Worm (Caenorhabditis elegans) whole organism, young adult: ENCODE results near the gene ugt-15.

ENCODE experiments used
- B0019.2 ChIP-seq: fragments of 200-800 bp; sonication (Bioruptor generic); conservative IDR thresholded peaks from 2 replicates; pipeline ENCODE4 v1.3.6; 2022; ENCODE audit warnings: missing genetic modification reagents, missing genetic modification characterization, missing compliant biosample characterization
- C06A6.2 ChIP-seq: fragments of 200-800 bp; sonication (Bioruptor generic); conservative IDR thresholded peaks from 2 replicates; pipeline ENCODE4 v1.3.6; 2022; ENCODE audit warnings: missing genetic modification characterization, missing compliant biosample characterization
- F33H1.4 ChIP-seq: fragments of 200-800 bp; sonication (Bioruptor generic); IDR thresholded peaks from 2 replicates; pipeline ENCODE4 v1.3.6; 2022; ENCODE audit warnings: missing genetic modification reagents, missing genetic modification characterization, missing compliant biosample characterization
- K11D2.4 ChIP-seq: fragments of 200-800 bp; sonication (Bioruptor generic); IDR thresholded peaks from 2 replicates; pipeline ENCODE4 v1.3.6; 2022; ENCODE audit warnings: missing genetic modification reagents, missing genetic modification characterization, missing compliant biosample characterization
- K12H6.12 ChIP-seq: fragments of 200-800 bp; sonication (Bioruptor generic); optimal IDR thresholded peaks from 2 replicates; lab custom pipeline; 2018; ENCODE audit warnings: mild to moderate bottlenecking, missing genetic modification characterization, missing compliant biosample characterization
- Y53F4B.3 ChIP-seq: fragments of 200-800 bp; sonication (Bioruptor generic); IDR thresholded peaks from 2 replicates; pipeline ENCODE4 v1.3.6; 2022; ENCODE audit warnings: missing genetic modification reagents, missing genetic modification characterization, missing compliant biosample characterization
- Y67H2A.10 ChIP-seq: fragments of 200-800 bp; sonication (Bioruptor generic); conservative IDR thresholded peaks from 2 replicates; pipeline ENCODE4 v1.3.6; 2022; ENCODE audit warnings: missing genetic modification reagents, missing genetic modification characterization, missing compliant biosample characterization
- akir-1 ChIP-seq: fragments of 200-800 bp; sonication (Bioruptor generic); optimal IDR thresholded peaks from 2 replicates; lab custom pipeline; 2018; ENCODE audit warnings: mild to moderate bottlenecking, missing genetic modification characterization, moderate library complexity, missing compliant biosample characterization
- ama-1 ChIP-seq, 3 experiments: fragments of 150-350 bp in 1 of 3; sonication (generic microtip) in 2 of 3; optimal IDR thresholded peaks; 2 replicates each; lab custom pipeline; 2014 to 2018; ENCODE audit warnings: missing biosample characterization in 2 of 3, missing genetic modification characterization in 2 of 3, missing genetic modification reagents in 2 of 3
- atf-7 ChIP-seq: sonication (generic microtip); optimal IDR thresholded peaks from 2 replicates; lab custom pipeline; 2017; ENCODE audit warnings: mild to moderate bottlenecking, missing genetic modification characterization, missing compliant biosample characterization
- bed-1 ChIP-seq: fragments of 200-800 bp; sonication (Bioruptor generic); IDR thresholded peaks from 2 replicates; pipeline ENCODE4 v1.3.6; 2022; ENCODE audit warnings: missing genetic modification reagents, missing genetic modification characterization, missing compliant biosample characterization
- cebp-1 ChIP-seq, 2 experiments: fragments of 200-800 bp in 1 of 2; sonication (Bioruptor generic) in 1 of 2; sonication (generic microtip) in 1 of 2; IDR thresholded peaks in 1 of 2; optimal IDR thresholded peaks in 1 of 2; 2 replicates each; pipeline versions ENCODE4 v1.3.6 to Lab custom; 2017 to 2022; ENCODE audit warnings: missing compliant biosample characterization in 2 of 2, missing genetic modification characterization in 2 of 2, mild to moderate bottlenecking in 1 of 2, missing genetic modification reagents in 1 of 2, moderate library complexity in 1 of 2
- ceh-79 ChIP-seq: sonication (generic microtip); optimal IDR thresholded peaks from 2 replicates; lab custom pipeline; 2017; ENCODE audit warnings: mild to moderate bottlenecking, missing genetic modification characterization, missing compliant biosample characterization
- ceh-91 ChIP-seq: fragments of 200-800 bp; sonication (Bioruptor generic); IDR thresholded peaks from 2 replicates; pipeline ENCODE4 v1.3.6; 2022; ENCODE audit warnings: missing genetic modification reagents, missing genetic modification characterization, missing compliant biosample characterization
- dox-1 ChIP-seq: fragments of 200-800 bp; sonication (Bioruptor generic); IDR thresholded peaks from 2 replicates; pipeline ENCODE4 v1.3.6; 2022; ENCODE audit warnings: missing genetic modification reagents, missing genetic modification characterization, missing compliant biosample characterization
- dpl-1 ChIP-seq: fragments of 150-350 bp; optimal IDR thresholded peaks from 2 replicates; lab custom pipeline; 2014; ENCODE audit warnings: missing biosample characterization, missing genetic modification reagents, missing genetic modification characterization
- egrh-3 ChIP-seq: fragments of 200-800 bp; sonication (Bioruptor generic); IDR thresholded peaks from 2 replicates; pipeline ENCODE4 v1.3.6; 2022; ENCODE audit warnings: missing genetic modification reagents, missing genetic modification characterization, missing compliant biosample characterization
- fkh-3 ChIP-seq: sonication (generic microtip); optimal IDR thresholded peaks from 2 replicates; lab custom pipeline; 2016; ENCODE audit warnings: mild to moderate bottlenecking, missing genetic modification characterization, missing compliant biosample characterization
- gei-17 ChIP-seq: fragments of 200-800 bp; sonication (Bioruptor generic); optimal IDR thresholded peaks from 2 replicates; lab custom pipeline; 2018; ENCODE audit warnings: mild to moderate bottlenecking, missing genetic modification characterization, missing compliant biosample characterization
- lag-1 ChIP-seq: fragments of 200-800 bp; sonication (Bioruptor generic); IDR thresholded peaks from 2 replicates; pipeline ENCODE4 v1.3.6; 2022; ENCODE audit warnings: missing genetic modification reagents, missing genetic modification characterization, missing compliant biosample characterization
- lin-40 ChIP-seq: sonication (generic microtip); optimal IDR thresholded peaks from 2 replicates; lab custom pipeline; 2016; ENCODE audit warnings: missing genetic modification characterization, mild to moderate bottlenecking, missing compliant biosample characterization, missing genotype, missing genetic modification reagents
- madf-3 ChIP-seq: fragments of 200-800 bp; sonication (Bioruptor generic); IDR thresholded peaks from 2 replicates; pipeline ENCODE4 v1.3.6; 2022; ENCODE audit warnings: missing genetic modification reagents, missing genetic modification characterization, missing compliant biosample characterization
- nhr-179 ChIP-seq: sonication (generic microtip); optimal IDR thresholded peaks from 2 replicates; lab custom pipeline; 2016; ENCODE audit warnings: mild to moderate bottlenecking, missing genetic modification characterization, missing compliant biosample characterization
- nhr-80 ChIP-seq: sonication (generic microtip); optimal IDR thresholded peaks from 2 replicates; lab custom pipeline; 2016; ENCODE audit warnings: missing genetic modification characterization, missing compliant biosample characterization
- rec-8 ChIP-seq, 2 experiments: sonication (generic microtip); optimal IDR thresholded peaks; 2 replicates each; lab custom pipeline; 2016; ENCODE audit warnings: mild to moderate bottlenecking in 2 of 2, missing genetic modification characterization in 2 of 2, missing genetic modification reagents in 2 of 2, missing genotype in 2 of 2, missing biosample characterization in 1 of 2, missing compliant biosample characterization in 1 of 2, moderate library complexity in 1 of 2
- repo-1 ChIP-seq: sonication (generic microtip); optimal IDR thresholded peaks from 2 replicates; lab custom pipeline; 2017; ENCODE audit warnings: mild to moderate bottlenecking, missing genetic modification characterization, missing compliant biosample characterization
- sea-2 ChIP-seq: fragments of 200-800 bp; sonication (Bioruptor generic); IDR thresholded peaks from 2 replicates; pipeline ENCODE4 v1.3.6; 2022; ENCODE audit warnings: missing genetic modification characterization, missing compliant biosample characterization
- snpc-1.1 ChIP-seq: sonication (generic microtip); optimal IDR thresholded peaks from 2 replicates; lab custom pipeline; 2017; ENCODE audit warnings: missing genetic modification characterization, mild to moderate bottlenecking, missing compliant biosample characterization, antibody characterized with exemption, moderate library complexity, missing genotype, missing genetic modification reagents; ENCODE audit not compliant: insufficient read depth
- somi-1 ChIP-seq: fragments of 200-800 bp; sonication (Bioruptor generic); optimal IDR thresholded peaks from 2 replicates; lab custom pipeline; 2018; ENCODE audit warnings: mild to moderate bottlenecking, missing genetic modification characterization, missing compliant biosample characterization
- zim-3 ChIP-seq: sonication (generic microtip); optimal IDR thresholded peaks from 2 replicates; lab custom pipeline; 2017; ENCODE audit warnings: mild to moderate bottlenecking, missing genetic modification characterization, moderate library complexity, missing compliant biosample characterization
- ztf-18 ChIP-seq: sonication (generic microtip); optimal IDR thresholded peaks from 2 replicates; lab custom pipeline; 2016; ENCODE audit warnings: missing genotype, mild to moderate bottlenecking, missing genetic modification characterization, missing compliant biosample characterization

Gene ugt-15

ce11 chrV:12870740-12871139 is 43.4 kb downstream of the ugt-15 start:
- TF ChIP-seq ztf-18 (tag; lab: Kevin White, UChicago) (no peak), fkh-3 (tag; lab: Kevin White, UChicago) (no peak), Y67H2A.10 (no peak), rec-8 (tag; optimal IDR thresholded peaks at IDR 0.05; lab: Kevin White, UChicago) (no peak), zim-3 (no peak), lin-40 (tag; lab: Kevin White, UChicago) (no peak), F33H1.4 (GFP tag; lab: Robert Waterston, UW) (no peak), sea-2 (GFP tag; lab: Robert Waterston, UW) (no peak), akir-1 (GFP tag; lab: Kevin White, UChicago) (no peak)

- TF ChIP-seq cebp-1 (GFP tag; IDR thresholded peaks at IDR 0.05; lab: Robert Waterston, UW) (no peak), cebp-1 (tag; optimal IDR thresholded peaks at IDR 0.05; lab: Kevin White, UChicago) (no peak), Y67H2A.10 (no peak), lag-1 (GFP tag; lab: Robert Waterston, UW) (no peak), bed-1 (GFP tag; lab: Robert Waterston, UW) (no peak)
Measured at ce11 chrV:12871753-12872152, 44.4 kb downstream of the ugt-15 start, which contains the start of gene bus-19. Gene bus-19 (plus strand): TSS chrV:12872053.

ce11 chrV:12875850-12876249 is 48.5 kb downstream of the ugt-15 start:
- TF ChIP-seq bed-1 (GFP tag; lab: Robert Waterston, UW) (no peak), snpc-1.1 (tag; lab: Kevin White, UChicago) (no peak), somi-1 (GFP tag; lab: Kevin White, UChicago) (no peak), repo-1 (no peak), ama-1 (optimal IDR thresholded peaks at IDR 0.05; lab: Kevin White, UChicago) (no peak), ama-1 (GFP tag; optimal IDR thresholded peaks at IDR 0.05; lab: Kevin White, UChicago) (no peak), nhr-179 (tag; lab: Kevin White, UChicago) (no peak), gei-17 (GFP tag; lab: Kevin White, UChicago) (no peak)

ce11 chrV:12876708-12877107 is 49.4 kb downstream of the ugt-15 start:
- TF ChIP-seq dox-1 (GFP tag; lab: Robert Waterston, UW) (no peak), dpl-1 (no peak), K11D2.4 (no peak), B0019.2 (GFP tag; lab: Robert Waterston, UW) (no peak), Y53F4B.3 (GFP tag; lab: Robert Waterston, UW) (no peak), zim-3 (no peak), ceh-91 (GFP tag; lab: Robert Waterston, UW) (no peak), C06A6.2 (GFP tag; lab: Robert Waterston, UW) (no peak), egrh-3 (GFP tag; lab: Robert Waterston, UW) (no peak), nhr-80 (no peak), ceh-79 (tag; lab: Kevin White, UChicago) (no peak), K12H6.12 (tag; lab: Kevin White, UChicago) (no peak)

ce11 chrV:12877579-12877978 is 50.3 kb downstream of the ugt-15 start:
- TF ChIP-seq nhr-80 (peak; percentile 59), atf-7 (tag; lab: Kevin White, UChicago) (no peak)

- TF ChIP-seq madf-3 (GFP tag; lab: Robert Waterston, UW): no peak
- TF ChIP-seq, all 124 proteins: peak for 0
Measured at ce11 chrV:12879349-12879748, 52.0 kb downstream of the ugt-15 start.
